Worm (Caenorhabditis elegans) whole organism, L3 larva: ENCODE data around the gene C17H12.6.
A peak's percentile ranks its signal among the peaks of the same experiment; 100 is the strongest.

ENCODE experiments used
- ceh-28 ChIP-seq: fragments of 150-350 bp; optimal IDR thresholded peaks from 2 replicates; lab custom pipeline; 2014; ENCODE audit warnings: missing biosample characterization, missing genetic modification reagents, missing genetic modification characterization
- ceh-9 ChIP-seq: sonication (generic microtip); optimal IDR thresholded peaks from 2 replicates; lab custom pipeline; 2018; ENCODE audit warnings: missing biosample characterization, missing genetic modification characterization
- elt-2 ChIP-seq: sonication (generic microtip); optimal IDR thresholded peaks from 2 replicates; lab custom pipeline; 2016; ENCODE audit warnings: missing genetic modification reagents, mild to moderate bottlenecking, missing genetic modification characterization, missing compliant biosample characterization
- nhr-237 ChIP-seq: fragments of 150-350 bp; optimal IDR thresholded peaks from 2 replicates; lab custom pipeline; 2014; ENCODE audit warnings: missing biosample characterization, missing genetic modification characterization
- pha-4 ChIP-seq: fragments of 150-350 bp; optimal IDR thresholded peaks from 2 replicates; lab custom pipeline; 2014; ENCODE audit warnings: missing biosample characterization, missing genetic modification reagents, missing genetic modification characterization
- pqm-1 ChIP-seq: fragments of 150-350 bp; optimal IDR thresholded peaks from 2 replicates; lab custom pipeline; 2017; ENCODE audit warnings: missing biosample characterization, missing genetic modification characterization, inconsistent platforms
- ztf-4 ChIP-seq: fragments of 150-350 bp; optimal IDR thresholded peaks from 2 replicates; lab custom pipeline; 2014; ENCODE audit warnings: missing biosample characterization, missing genetic modification characterization

The C17H12.6 gene

ce11 chrIV:6777156-6777555, 45.1 kb downstream of the C17H12.6 start:
- TF ChIP-seq ztf-4 (tag; lab: Kevin White, UChicago), result no peak
- peak; percentile 57 for TF ChIP-seq pha-4 (tag; lab: Kevin White, UChicago)
- TF ChIP-seq ceh-9 (tag; lab: Kevin White, UChicago), result no peak

ce11 chrIV:6771556-6771955, 50.8 kb downstream of the C17H12.6 start:
- peak; percentile 12 for TF ChIP-seq ceh-28 (tag; lab: Kevin White, UChicago)
- TF ChIP-seq pqm-1 (tag; lab: Kevin White, UChicago), result peak; percentile 77
- TF ChIP-seq nhr-237 (tag; lab: Kevin White, UChicago), result no peak
- peak; percentile 45 for TF ChIP-seq pha-4 (tag; lab: Kevin White, UChicago)
- TF ChIP-seq elt-2 (tag; lab: Kevin White, UChicago), result peak; percentile 67
- TF ChIP-seq, all 47 proteins: peak for 4
